Worm (Caenorhabditis elegans): ENCODE data around the gene del-5.

DNA sequence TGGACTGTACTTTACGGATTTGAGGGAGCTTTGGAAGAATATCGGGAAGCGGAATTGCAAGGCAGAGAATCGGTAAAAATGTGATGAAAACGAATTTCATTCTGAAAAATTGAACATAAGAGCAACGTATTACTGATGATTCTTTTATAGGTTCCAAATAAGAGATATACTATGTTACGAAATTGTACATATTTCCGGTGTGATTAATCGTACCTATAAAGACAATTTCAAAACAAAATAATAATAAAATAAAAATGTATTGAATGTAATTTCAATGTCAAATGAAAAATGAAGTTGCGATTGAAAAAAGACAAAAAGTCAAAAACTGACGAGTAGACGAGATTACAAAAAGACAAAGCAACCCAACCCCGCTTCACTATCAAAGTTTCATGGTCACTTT, 973 bp upstream of the del-5 start, which contains the start of gene ttr-31:
- TF ChIP-seq hlh-30 (tag; optimal IDR thresholded peaks at IDR 0.05; ENCODE audit: insufficient read depth) (no peak), nhr-232 (tag; optimal IDR thresholded peaks at IDR 0.05) (no peak), sox-2 (GFP tag; IDR thresholded peaks at IDR 0.05) (no peak), ama-1 (optimal IDR thresholded peaks at IDR 0.05) (no peak), gmeb-2 (tag; optimal IDR thresholded peaks at IDR 0.05) (no peak), ceh-31 (tag; optimal IDR thresholded peaks at IDR 0.05) (no peak)

Data from whole organism, late embryonic.